Worm (Caenorhabditis elegans): Measurements from ENCODE around the gene F54C9.3.

DNA sequence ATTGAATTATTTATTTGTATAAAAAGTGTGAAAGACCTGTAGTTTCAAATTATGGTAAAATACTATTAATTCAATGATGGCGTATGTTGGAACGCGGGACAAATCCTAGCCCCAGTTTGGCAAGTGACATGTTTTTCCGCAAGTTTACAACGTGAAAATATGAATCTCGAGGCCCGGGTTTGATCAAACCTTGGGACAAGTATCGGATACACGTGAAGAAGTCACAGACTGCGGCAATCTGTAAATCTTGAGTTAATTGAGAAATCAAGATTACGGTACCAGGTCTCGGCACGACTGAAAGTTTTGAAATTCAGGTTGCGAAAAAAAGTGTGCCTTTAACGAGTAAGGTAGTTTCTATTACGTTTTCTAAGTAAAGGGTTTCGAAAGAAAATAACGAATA is 16.4 kb upstream of the F54C9.3 start:
- no peak for TF ChIP-seq him-1 (tag; optimal IDR thresholded peaks at IDR 0.05)
- no peak for TF ChIP-seq W03F9.2 (tag; optimal IDR thresholded peaks at IDR 0.05)
- TF ChIP-seq dao-5 (tag; optimal IDR thresholded peaks at IDR 0.05): no peak

Measured in whole organism, L4/young adult.